Worm (Caenorhabditis elegans) whole organism, midembryonic: ENCODE results near the gene C33C12.11.

Experiments used
- cog-1 ChIP-seq: sonication (generic microtip); optimal IDR thresholded peaks from 2 replicates; lab custom pipeline; 2016; ENCODE audit warnings: missing genetic modification characterization, missing compliant biosample characterization
- flt-1 ChIP-seq: fragments of 200-800 bp; sonication (Bioruptor generic); IDR thresholded peaks from 2 replicates; pipeline ENCODE4 v1.3.6; 2022; ENCODE audit warnings: missing genetic modification characterization, missing compliant biosample characterization
- klf-2 ChIP-seq: fragments of 200-800 bp; sonication (Bioruptor generic); conservative IDR thresholded peaks from 2 replicates; pipeline ENCODE4 v1.3.6; 2022; ENCODE audit warnings: missing genetic modification reagents, missing genetic modification characterization, missing compliant biosample characterization
- med-1 ChIP-seq: sonication (generic microtip); optimal IDR thresholded peaks from 2 replicates; lab custom pipeline; 2017; ENCODE audit warnings: missing genetic modification characterization, mild to moderate bottlenecking, missing compliant biosample characterization, antibody characterized with exemption, missing genetic modification reagents; ENCODE audit not compliant: insufficient read depth
- ref-1 ChIP-seq: fragments of 200-800 bp; sonication (Bioruptor generic); conservative IDR thresholded peaks from 2 replicates; pipeline ENCODE4 v1.3.6; 2022; ENCODE audit warnings: missing genetic modification reagents, missing genetic modification characterization, missing compliant biosample characterization
- tab-1 ChIP-seq: fragments of 200-800 bp; sonication (Bioruptor generic); IDR thresholded peaks from 2 replicates; pipeline ENCODE4 v1.3.6; 2022; ENCODE audit warnings: missing genetic modification characterization, missing compliant biosample characterization
- ztf-23 ChIP-seq: fragments of 200-800 bp; sonication (Bioruptor generic); IDR thresholded peaks from 2 replicates; pipeline ENCODE4 v1.3.6; 2022; ENCODE audit warnings: missing genetic modification reagents, missing genetic modification characterization, missing compliant biosample characterization
- ztf-29 ChIP-seq: fragments of 200-800 bp; sonication (Bioruptor generic); IDR thresholded peaks from 2 replicates; pipeline ENCODE4 v1.3.6; 2022; ENCODE audit warnings: missing genetic modification reagents, missing genetic modification characterization, missing compliant biosample characterization

- TF ChIP-seq tab-1 (GFP tag; lab: Robert Waterston, UW): no peak
- no peak for TF ChIP-seq flt-1
- TF ChIP-seq ztf-23 (GFP tag; lab: Robert Waterston, UW): no peak
- TF ChIP-seq cog-1 (tag; lab: Kevin White, UChicago): no peak
- no peak for TF ChIP-seq med-1 (GFP tag; lab: Kevin White, UChicago)
- no peak for TF ChIP-seq ztf-29
- TF ChIP-seq ref-1 (GFP tag; lab: Robert Waterston, UW): no peak
- no peak for TF ChIP-seq klf-2 (GFP tag; lab: Robert Waterston, UW)
These were observed 13.1 kb downstream of the C33C12.11 start, which contains the start of the genes C40A11.7 and C40A11.8 for ce11 chrII:2150485-2150985.
